Worm (Caenorhabditis elegans) whole organism, L3 larva: ENCODE results near the gene aco-2.
A peak's percentile ranks its signal among the peaks of the same experiment; 100 is the strongest.

ENCODE experiments used
- R02D3.7 ChIP-seq: fragments of 150-350 bp; optimal IDR thresholded peaks from 2 replicates; lab custom pipeline; 2014; ENCODE audit warnings: missing biosample characterization, missing genetic modification characterization
- ZK546.5 ChIP-seq: sonication (generic microtip); optimal IDR thresholded peaks from 2 replicates; lab custom pipeline; 2017; ENCODE audit warnings: missing biosample characterization, missing genetic modification characterization
- aly-2 ChIP-seq: fragments of 150-350 bp; optimal IDR thresholded peaks from 2 replicates; lab custom pipeline; 2014; ENCODE audit warnings: missing biosample characterization, missing genetic modification characterization
- ama-1 ChIP-seq: fragments of 150-350 bp; optimal IDR thresholded peaks from 2 replicates; lab custom pipeline; 2018
- ceh-16 ChIP-seq: sonication (generic microtip); optimal IDR thresholded peaks from 2 replicates; lab custom pipeline; 2017; ENCODE audit warnings: missing biosample characterization, missing genetic modification characterization
- ceh-28 ChIP-seq: fragments of 150-350 bp; optimal IDR thresholded peaks from 2 replicates; lab custom pipeline; 2014; ENCODE audit warnings: missing biosample characterization, missing genetic modification reagents, missing genetic modification characterization
- ceh-82 ChIP-seq: fragments of 150-350 bp; optimal IDR thresholded peaks from 2 replicates; lab custom pipeline; 2014; ENCODE audit warnings: missing biosample characterization, missing genetic modification characterization
- ceh-9 ChIP-seq: sonication (generic microtip); optimal IDR thresholded peaks from 2 replicates; lab custom pipeline; 2018; ENCODE audit warnings: missing biosample characterization, missing genetic modification characterization
- daf-12 ChIP-seq: fragments of 150-350 bp; optimal IDR thresholded peaks from 2 replicates; lab custom pipeline; 2014; ENCODE audit warnings: missing biosample characterization, missing genetic modification reagents, missing genetic modification characterization
- egl-27 ChIP-seq: sonication (generic microtip); optimal IDR thresholded peaks from 4 replicates; lab custom pipeline; 2017; ENCODE audit warnings: missing biosample characterization, missing genetic modification reagents, missing genetic modification characterization
- egl-5 ChIP-seq: fragments of 150-350 bp; optimal IDR thresholded peaks from 2 replicates; lab custom pipeline; 2017; ENCODE audit warnings: missing biosample characterization, missing genetic modification reagents, missing genetic modification characterization, inconsistent platforms
- elt-1 ChIP-seq: fragments of 150-350 bp; optimal IDR thresholded peaks from 2 replicates; lab custom pipeline; 2014; ENCODE audit warnings: missing biosample characterization, missing genetic modification characterization
- elt-2 ChIP-seq: sonication (generic microtip); optimal IDR thresholded peaks from 2 replicates; lab custom pipeline; 2016; ENCODE audit warnings: missing genetic modification reagents, mild to moderate bottlenecking, missing genetic modification characterization, missing compliant biosample characterization
- elt-3 ChIP-seq, 3 experiments: fragments of 150-350 bp in 1 of 3; sonication (generic microtip) in 2 of 3; optimal IDR thresholded peaks; 2 replicates in 2 of 3; 4 replicates in 1 of 3; lab custom pipeline; 2014 to 2017; ENCODE audit warnings: missing biosample characterization in 3 of 3, missing genetic modification characterization in 3 of 3
- eor-1 ChIP-seq, 2 experiments: fragments of 150-350 bp; optimal IDR thresholded peaks; 2 replicates each; lab custom pipeline; 2014 to 2018; ENCODE audit warnings: missing biosample characterization in 2 of 2, missing genetic modification characterization in 2 of 2
- fkh-10 ChIP-seq: sonication (generic microtip); optimal IDR thresholded peaks from 2 replicates; lab custom pipeline; 2017; ENCODE audit warnings: missing biosample characterization, missing genetic modification reagents, missing genetic modification characterization
- fkh-2 ChIP-seq: fragments of 150-350 bp; optimal IDR thresholded peaks from 2 replicates; lab custom pipeline; 2014; ENCODE audit warnings: missing biosample characterization, missing genetic modification reagents, missing genetic modification characterization
- fos-1 ChIP-seq: fragments of 150-350 bp; optimal IDR thresholded peaks from 2 replicates; lab custom pipeline; 2014; ENCODE audit warnings: missing biosample characterization, missing genetic modification characterization
- hmg-11 ChIP-seq: sonication (generic microtip); optimal IDR thresholded peaks from 2 replicates; lab custom pipeline; 2016; ENCODE audit warnings: missing genetic modification characterization, missing compliant biosample characterization
- jun-1 ChIP-seq: fragments of 150-350 bp; optimal IDR thresholded peaks from 2 replicates; lab custom pipeline; 2014; ENCODE audit warnings: missing biosample characterization, missing genetic modification reagents, missing genetic modification characterization
- lin-15B ChIP-seq: fragments of 150-350 bp; optimal IDR thresholded peaks from 2 replicates; lab custom pipeline; 2014; ENCODE audit warnings: missing biosample characterization, missing genetic modification characterization
- lin-39 ChIP-seq: fragments of 150-350 bp; optimal IDR thresholded peaks from 2 replicates; lab custom pipeline; 2018; ENCODE audit warnings: missing biosample characterization, missing genetic modification reagents, missing genetic modification characterization
- lsy-12 ChIP-seq: sonication (generic microtip); optimal IDR thresholded peaks from 2 replicates; lab custom pipeline; 2016; ENCODE audit warnings: mild to moderate bottlenecking, missing genetic modification characterization, missing compliant biosample characterization
- mdl-1 ChIP-seq: fragments of 150-350 bp; optimal IDR thresholded peaks from 2 replicates; lab custom pipeline; 2014; ENCODE audit warnings: missing biosample characterization, missing genetic modification characterization
- mml-1 ChIP-seq: fragments of 150-350 bp; sonication (generic microtip); optimal IDR thresholded peaks from 3 replicates; lab custom pipeline; 2014; ENCODE audit warnings: missing biosample characterization, missing genetic modification characterization
- nfya-1 ChIP-seq: sonication (generic microtip); optimal IDR thresholded peaks from 2 replicates; lab custom pipeline; 2017; ENCODE audit warnings: missing genetic modification characterization, mild to moderate bottlenecking, missing compliant biosample characterization, antibody characterized with exemption, moderate library complexity; ENCODE audit not compliant: insufficient read depth
- nhr-11 ChIP-seq: fragments of 150-350 bp; optimal IDR thresholded peaks from 2 replicates; lab custom pipeline; 2014; ENCODE audit warnings: missing biosample characterization, missing genetic modification characterization
- nhr-12 ChIP-seq: fragments of 150-350 bp; optimal IDR thresholded peaks from 2 replicates; lab custom pipeline; 2014; ENCODE audit warnings: missing biosample characterization, missing genetic modification characterization
- nhr-23 ChIP-seq: fragments of 150-350 bp; optimal IDR thresholded peaks from 2 replicates; lab custom pipeline; 2014; ENCODE audit warnings: missing biosample characterization, missing genetic modification reagents, missing genetic modification characterization
- nhr-237 ChIP-seq: fragments of 150-350 bp; optimal IDR thresholded peaks from 2 replicates; lab custom pipeline; 2014; ENCODE audit warnings: missing biosample characterization, missing genetic modification characterization
- nhr-25 ChIP-seq: sonication (generic microtip); optimal IDR thresholded peaks from 2 replicates; lab custom pipeline; 2017; ENCODE audit warnings: missing biosample characterization, missing genetic modification characterization
- nhr-28 ChIP-seq: fragments of 150-350 bp; optimal IDR thresholded peaks from 2 replicates; lab custom pipeline; 2014; ENCODE audit warnings: missing biosample characterization, missing genetic modification characterization
- nhr-43 ChIP-seq: sonication (generic microtip); optimal IDR thresholded peaks from 2 replicates; lab custom pipeline; 2016; ENCODE audit warnings: mild to moderate bottlenecking, missing genetic modification characterization, missing compliant biosample characterization; ENCODE audit not compliant: poor library complexity, severe bottlenecking
- nhr-67 ChIP-seq: fragments of 150-350 bp; optimal IDR thresholded peaks from 2 replicates; lab custom pipeline; 2014; ENCODE audit warnings: missing biosample characterization, missing genetic modification characterization
- nhr-76 ChIP-seq: fragments of 150-350 bp; sonication (generic microtip); optimal IDR thresholded peaks from 5 replicates; lab custom pipeline; 2014; ENCODE audit warnings: missing biosample characterization, missing genetic modification characterization
- nhr-77 ChIP-seq: fragments of 150-350 bp; optimal IDR thresholded peaks from 2 replicates; lab custom pipeline; 2014; ENCODE audit warnings: missing biosample characterization, missing genetic modification characterization
- pha-4 ChIP-seq: fragments of 150-350 bp; optimal IDR thresholded peaks from 2 replicates; lab custom pipeline; 2014; ENCODE audit warnings: missing biosample characterization, missing genetic modification reagents, missing genetic modification characterization
- pqm-1 ChIP-seq: fragments of 150-350 bp; optimal IDR thresholded peaks from 2 replicates; lab custom pipeline; 2017; ENCODE audit warnings: missing biosample characterization, missing genetic modification characterization, inconsistent platforms
- sea-2 ChIP-seq: fragments of 150-350 bp; sonication (generic microtip); optimal IDR thresholded peaks from 4 replicates; lab custom pipeline; 2014; ENCODE audit warnings: missing biosample characterization, missing genetic modification reagents, missing genetic modification characterization
- skn-1 ChIP-seq: fragments of 150-350 bp; optimal IDR thresholded peaks from 2 replicates; lab custom pipeline; 2014; ENCODE audit warnings: missing biosample characterization, missing genetic modification characterization
- snpc-4 ChIP-seq: fragments of 150-350 bp; optimal IDR thresholded peaks from 2 replicates; lab custom pipeline; 2014; ENCODE audit warnings: missing biosample characterization, missing genetic modification characterization
- tbx-2 ChIP-seq: sonication (generic microtip); optimal IDR thresholded peaks from 2 replicates; lab custom pipeline; 2016; ENCODE audit warnings: mild to moderate bottlenecking, missing genetic modification characterization, missing compliant biosample characterization
- unc-39 ChIP-seq: sonication (generic microtip); optimal IDR thresholded peaks from 4 replicates; lab custom pipeline; 2017; ENCODE audit warnings: missing biosample characterization, missing genetic modification characterization
- unc-62 ChIP-seq: fragments of 150-350 bp; sonication (generic microtip); optimal IDR thresholded peaks from 4 replicates; lab custom pipeline; 2014; ENCODE audit warnings: missing biosample characterization, missing genetic modification reagents, missing genetic modification characterization
- zag-1 ChIP-seq: fragments of 150-350 bp; optimal IDR thresholded peaks from 2 replicates; lab custom pipeline; 2014; ENCODE audit warnings: missing biosample characterization, missing genetic modification characterization
- ztf-11 ChIP-seq: fragments of 150-350 bp; optimal IDR thresholded peaks from 2 replicates; lab custom pipeline; 2014; ENCODE audit warnings: missing biosample characterization, missing genetic modification characterization
- ztf-4 ChIP-seq: fragments of 150-350 bp; optimal IDR thresholded peaks from 2 replicates; lab custom pipeline; 2014; ENCODE audit warnings: missing biosample characterization, missing genetic modification characterization

aco-2 gene

DNA sequence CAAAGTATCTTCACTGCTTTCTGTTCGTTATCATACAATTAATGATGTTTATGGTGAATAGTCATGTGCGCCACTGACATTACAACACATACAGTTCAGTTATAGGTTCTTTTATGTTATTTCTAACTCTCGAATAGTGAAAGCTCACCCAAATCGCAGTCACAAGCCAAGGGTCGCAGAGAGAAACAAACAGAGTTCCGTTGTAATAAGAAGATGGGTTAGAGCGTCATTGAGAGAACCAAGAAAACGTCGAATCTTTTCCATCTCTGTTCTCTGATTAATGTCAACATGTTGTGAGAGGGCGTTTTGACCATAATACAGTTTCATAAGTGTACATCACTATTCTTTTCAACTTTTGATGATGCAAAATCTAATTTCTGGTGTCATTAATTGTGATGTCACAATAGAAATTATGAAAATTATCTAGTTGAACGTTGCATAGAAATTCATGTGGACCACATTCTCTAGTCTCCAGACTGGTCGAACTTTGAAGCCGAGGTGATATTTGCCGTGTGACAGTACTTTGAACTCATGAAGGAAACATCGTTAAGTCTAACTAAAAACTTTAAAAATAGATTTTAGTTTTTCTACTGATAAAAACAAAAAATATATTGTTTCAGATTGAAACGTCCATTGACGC is 571 bp downstream of the aco-2 start:
- TF ChIP-seq lin-39 (tag; lab: Kevin White, UChicago) (peak; percentile 9), hmg-11 (tag; lab: Kevin White, UChicago) (no peak), ceh-28 (tag; lab: Kevin White, UChicago) (no peak), elt-2 (tag; lab: Kevin White, UChicago) (peak; percentile 54), mml-1 (no peak), fkh-10 (GFP tag; lab: Kevin White, UChicago) (no peak), ZK546.5 (tag; lab: Kevin White, UChicago) (no peak), unc-62 (no peak), nhr-12 (tag; lab: Kevin White, UChicago) (no peak), R02D3.7 (no peak), nhr-23 (no peak), eor-1 (tag; optimal IDR thresholded peaks at IDR 0.05; lab: Kevin White, UChicago) (no peak), skn-1 (tag; lab: Kevin White, UChicago) (peak; percentile 42), pha-4 (peak; percentile 71), pqm-1 (tag; lab: Kevin White, UChicago) (peak; percentile 26), nhr-237 (tag; lab: Kevin White, UChicago) (no peak), sea-2 (GFP tag; lab: Kevin White, UChicago) (no peak), fkh-2 (tag; lab: Kevin White, UChicago) (no peak), elt-1 (tag; lab: Kevin White, UChicago) (no peak), nhr-25 (peak; percentile 24), ama-1 (lab: Kevin White, UChicago) (no peak), nhr-67 (tag; lab: Kevin White, UChicago) (no peak), ceh-82 (tag; lab: Kevin White, UChicago) (no peak), unc-39 (no peak), jun-1 (tag; lab: Kevin White, UChicago) (peak; percentile 60), daf-12 (tag; lab: Kevin White, UChicago) (no peak), lsy-12 (tag; lab: Kevin White, UChicago) (no peak), tbx-2 (no peak), zag-1 (no peak), nhr-11 (no peak), mdl-1 (tag; lab: Kevin White, UChicago) (no peak), nhr-28 (tag; lab: Kevin White, UChicago) (no peak), ztf-11 (tag; lab: Kevin White, UChicago) (no peak), fos-1 (tag; lab: Kevin White, UChicago) (no peak), snpc-4 (no peak), nhr-43 (tag; lab: Kevin White, UChicago) (peak; percentile 15), ceh-9 (tag; lab: Kevin White, UChicago) (no peak), ztf-4 (tag; lab: Kevin White, UChicago) (peak; percentile 19), nfya-1 (no peak), ceh-16 (no peak), nhr-76 (no peak), egl-27 (tag; lab: Kevin White, UChicago) (no peak), aly-2 (tag; lab: Kevin White, UChicago) (no peak), lin-15B (tag; lab: Kevin White, UChicago) (no peak), elt-3 (tag; optimal IDR thresholded peaks at IDR 0.05; lab: Kevin White, UChicago) (no peak), nhr-77 (tag; lab: Kevin White, UChicago) (no peak), egl-5 (tag; lab: Kevin White, UChicago) (no peak)
